Worm (Caenorhabditis elegans): ENCODE results near the gene pelo-1.

DNA sequence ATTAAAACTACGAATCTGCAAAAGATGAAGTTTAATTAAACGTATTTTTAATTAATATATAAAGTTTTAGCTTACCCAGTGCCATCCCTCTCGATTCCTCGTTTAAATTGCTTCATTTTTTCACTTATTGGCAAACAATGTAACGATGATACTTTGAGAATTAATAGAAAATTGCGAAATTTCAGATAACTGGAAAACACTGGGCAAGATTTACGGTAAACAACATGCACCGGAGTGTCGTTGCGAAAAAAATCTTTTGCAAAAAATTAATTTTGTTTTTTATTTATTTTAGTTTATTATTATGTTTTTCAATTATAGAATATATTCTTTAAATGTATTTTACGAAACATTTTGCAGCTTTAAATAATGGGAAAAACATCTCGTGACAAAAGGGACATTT lies at the start of gene pelo-1, which contains the start of gene R74.7:
- TF ChIP-seq nhr-23 (tag; optimal IDR thresholded peaks at IDR 0.05) (no peak), nhr-11 (tag; optimal IDR thresholded peaks at IDR 0.05) (no peak), R02D3.7 (tag; optimal IDR thresholded peaks at IDR 0.05) (peak; percentile 55), mdl-1 (tag; optimal IDR thresholded peaks at IDR 0.05) (no peak), elt-3 (tag; optimal IDR thresholded peaks at IDR 0.05) (no peak), unc-39 (tag; optimal IDR thresholded peaks at IDR 0.05) (no peak), egl-27 (tag; optimal IDR thresholded peaks at IDR 0.05) (no peak), unc-62 (GFP tag; optimal IDR thresholded peaks at IDR 0.05) (no peak), zag-1 (tag; optimal IDR thresholded peaks at IDR 0.05) (no peak), blmp-1 (tag; optimal IDR thresholded peaks at IDR 0.05; ENCODE audit: insufficient read depth) (no peak), snpc-4 (tag; optimal IDR thresholded peaks at IDR 0.05) (no peak)

Data from whole organism, L2 larva.